Fruit fly (Drosophila melanogaster) whole organism, wandering third instar larva: ENCODE results near the gene CG34462.

Experiments used
- Abd-B ChIP-seq: fragments of >200 bp; optimal IDR thresholded peaks from 2 replicates; lab custom pipeline; 2017; ENCODE audit warnings: missing biosample characterization, missing genetic modification characterization
- CG32264 ChIP-seq: fragments of 200-800 bp; sonication (Bioruptor generic); optimal IDR thresholded peaks from 2 replicates; lab custom pipeline; 2016; ENCODE audit warnings: missing biosample characterization, missing genetic modification characterization
- CG9705 ChIP-seq: fragments of 200-800 bp; sonication (Bioruptor generic); optimal IDR thresholded peaks from 2 replicates; lab custom pipeline; 2018; ENCODE audit warnings: missing biosample characterization, mild to moderate bottlenecking, missing genetic modification characterization
- CrebA ChIP-seq: fragments of 200-800 bp; sonication (Bioruptor generic); optimal IDR thresholded peaks from 2 replicates; lab custom pipeline; 2016; ENCODE audit warnings: missing biosample characterization, mild to moderate bottlenecking, missing genetic modification characterization, borderline replicate concordance
- Dfd ChIP-seq: fragments of >200 bp; optimal IDR thresholded peaks from 2 replicates; lab custom pipeline; 2017; ENCODE audit warnings: missing biosample characterization, missing genetic modification characterization
- GATAd ChIP-seq: sonication (Bioruptor generic); optimal IDR thresholded peaks from 2 replicates; lab custom pipeline; 2016; ENCODE audit warnings: missing biosample characterization, missing genetic modification characterization
- HLH106 ChIP-seq: fragments of 200-800 bp; optimal IDR thresholded peaks from 3 replicates; lab custom pipeline; 2019; ENCODE audit warnings: missing biosample characterization, mild to moderate bottlenecking, missing genetic modification characterization, moderate library complexity
- Hnf4 ChIP-seq: fragments of 200-800 bp; sonication (Bioruptor generic); optimal IDR thresholded peaks from 2 replicates; lab custom pipeline; 2016; ENCODE audit warnings: missing biosample characterization, mild to moderate bottlenecking, missing genetic modification characterization
- Hr78 ChIP-seq: fragments of >200 bp; optimal IDR thresholded peaks from 2 replicates; lab custom pipeline; 2017; ENCODE audit warnings: missing biosample characterization, missing genetic modification characterization
- Jra ChIP-seq: sonication (Bioruptor generic); optimal IDR thresholded peaks from 2 replicates; lab custom pipeline; 2016; ENCODE audit warnings: missing biosample characterization, missing genetic modification characterization
- Mio ChIP-seq: sonication (Bioruptor generic); optimal IDR thresholded peaks from 2 replicates; lab custom pipeline; 2016; ENCODE audit warnings: missing biosample characterization, missing genetic modification characterization
- Myc ChIP-seq: fragments of >200 bp; optimal IDR thresholded peaks from 2 replicates; lab custom pipeline; 2017
- N ChIP-seq: fragments of >200 bp; optimal IDR thresholded peaks from 2 replicates; lab custom pipeline; 2018; ENCODE audit warnings: missing biosample characterization, missing external identifiers, missing genetic modification characterization
- OdsH ChIP-seq: fragments of 200-800 bp; sonication (Bioruptor generic); optimal IDR thresholded peaks from 2 replicates; lab custom pipeline; 2016; ENCODE audit warnings: missing biosample characterization, mild to moderate bottlenecking, missing genetic modification characterization
- Rel ChIP-seq, 2 experiments: fragments of 200-800 bp; sonication (Bioruptor generic) in 1 of 2; optimal IDR thresholded peaks; 2 replicates in 1 of 2; 3 replicates in 1 of 2; lab custom pipeline; 2016 to 2019; ENCODE audit warnings: mild to moderate bottlenecking in 2 of 2, missing biosample characterization in 2 of 2, missing genetic modification characterization in 2 of 2, moderate library complexity in 1 of 2
- Sp1 ChIP-seq: fragments of 200-800 bp; sonication (Bioruptor generic); optimal IDR thresholded peaks from 3 replicates; lab custom pipeline; 2019; ENCODE audit warnings: missing biosample characterization, mild to moderate bottlenecking, missing genetic modification characterization, moderate library complexity
- Vsx2 ChIP-seq: fragments of 200-300, 225-300 bp; sonication (Bioruptor generic); optimal IDR thresholded peaks from 2 replicates; lab custom pipeline; 2018; ENCODE audit warnings: missing biosample characterization, missing genetic modification characterization; ENCODE audit not compliant: partially characterized antibody
- br ChIP-seq: fragments of 200-800 bp; sonication (Bioruptor generic); optimal IDR thresholded peaks from 2 replicates; lab custom pipeline; 2016; ENCODE audit warnings: missing biosample characterization, missing genetic modification characterization
- brk ChIP-seq: fragments of 200-800 bp; sonication (Bioruptor generic); optimal IDR thresholded peaks from 2 replicates; lab custom pipeline; 2016; ENCODE audit warnings: missing biosample characterization, mild to moderate bottlenecking, missing genetic modification characterization
- dl ChIP-seq, 2 experiments: fragments of 175-275, 200-275 bp in 1 of 2; fragments of 200-275 bp in 1 of 2; sonication (Bioruptor generic); optimal IDR thresholded peaks; lab custom pipeline; 2018; ENCODE audit warnings: mild to moderate bottlenecking in 2 of 2, missing biosample characterization in 2 of 2, missing genetic modification characterization in 2 of 2, moderate library complexity in 2 of 2; ENCODE audit not compliant: partially characterized antibody in 2 of 2, insufficient read depth in 1 of 2
- dmrt93B ChIP-seq: fragments of 200-800 bp; sonication (Bioruptor generic); optimal IDR thresholded peaks from 2 replicates; lab custom pipeline; 2018; ENCODE audit warnings: missing biosample characterization, mild to moderate bottlenecking, missing genetic modification characterization
- dsf ChIP-seq: sonication (Bioruptor generic); optimal IDR thresholded peaks from 2 replicates; lab custom pipeline; 2016; ENCODE audit warnings: missing biosample characterization, missing genetic modification characterization, borderline replicate concordance
- ey ChIP-seq: fragments of 200-800 bp; sonication (Bioruptor generic); optimal IDR thresholded peaks from 2 replicates; lab custom pipeline; 2016; ENCODE audit warnings: missing biosample characterization, missing genetic modification characterization
- foxo ChIP-seq, 2 experiments: fragments of 200-800 bp; sonication (Bioruptor generic); optimal IDR thresholded peaks; 2 replicates in 1 of 2; 3 replicates in 1 of 2; lab custom pipeline; 2016 to 2017; ENCODE audit warnings: missing biosample characterization in 2 of 2, missing genetic modification characterization in 2 of 2
- fru ChIP-seq: fragments of 200-800 bp; sonication (Bioruptor generic); optimal IDR thresholded peaks from 3 replicates; lab custom pipeline; 2016; ENCODE audit warnings: missing biosample characterization, mild to moderate bottlenecking, missing genetic modification characterization
- h ChIP-seq: fragments of 200-800 bp; sonication (Bioruptor generic); optimal IDR thresholded peaks from 3 replicates; lab custom pipeline; 2016; ENCODE audit warnings: missing biosample characterization, mild to moderate bottlenecking, missing genetic modification characterization
- jim ChIP-seq: fragments of 175-275, 200-325 bp; sonication (Bioruptor generic); optimal IDR thresholded peaks from 2 replicates; lab custom pipeline; 2016; ENCODE audit warnings: missing biosample characterization, mild to moderate bottlenecking, missing genetic modification characterization
- pan ChIP-seq: fragments of >200 bp; optimal IDR thresholded peaks from 2 replicates; lab custom pipeline; 2017
- psq ChIP-seq: fragments of 200-800 bp; sonication (Bioruptor generic); optimal IDR thresholded peaks from 3 replicates; lab custom pipeline; 2017; ENCODE audit warnings: missing biosample characterization, mild to moderate bottlenecking, missing genetic modification characterization, moderate library complexity
- rgr ChIP-seq: fragments of 200-800 bp; sonication (Bioruptor generic); optimal IDR thresholded peaks from 3 replicates; lab custom pipeline; 2016; ENCODE audit warnings: missing biosample characterization, mild to moderate bottlenecking, missing genetic modification characterization
- sage ChIP-seq: fragments of 200-800 bp; sonication (Bioruptor generic); optimal IDR thresholded peaks from 2 replicates; lab custom pipeline; 2016; ENCODE audit warnings: missing biosample characterization, mild to moderate bottlenecking, missing genetic modification characterization
- sv ChIP-seq: fragments of 200-800 bp; sonication (Bioruptor generic); optimal IDR thresholded peaks from 3 replicates; lab custom pipeline; 2016; ENCODE audit warnings: missing biosample characterization, missing genetic modification characterization
- tai ChIP-seq: sonication (Bioruptor generic); optimal IDR thresholded peaks from 2 replicates; lab custom pipeline; 2016; ENCODE audit warnings: missing biosample characterization, missing genetic modification characterization
- usp ChIP-seq: fragments of >200 bp; optimal IDR thresholded peaks from 2 replicates; lab custom pipeline; 2017; ENCODE audit warnings: missing biosample characterization, missing genetic modification characterization
- woc ChIP-seq: sonication (Bioruptor generic); optimal IDR thresholded peaks from 2 replicates; lab custom pipeline; 2016; ENCODE audit warnings: missing biosample characterization, mild to moderate bottlenecking, missing genetic modification characterization

Gene CG34462

DNA sequence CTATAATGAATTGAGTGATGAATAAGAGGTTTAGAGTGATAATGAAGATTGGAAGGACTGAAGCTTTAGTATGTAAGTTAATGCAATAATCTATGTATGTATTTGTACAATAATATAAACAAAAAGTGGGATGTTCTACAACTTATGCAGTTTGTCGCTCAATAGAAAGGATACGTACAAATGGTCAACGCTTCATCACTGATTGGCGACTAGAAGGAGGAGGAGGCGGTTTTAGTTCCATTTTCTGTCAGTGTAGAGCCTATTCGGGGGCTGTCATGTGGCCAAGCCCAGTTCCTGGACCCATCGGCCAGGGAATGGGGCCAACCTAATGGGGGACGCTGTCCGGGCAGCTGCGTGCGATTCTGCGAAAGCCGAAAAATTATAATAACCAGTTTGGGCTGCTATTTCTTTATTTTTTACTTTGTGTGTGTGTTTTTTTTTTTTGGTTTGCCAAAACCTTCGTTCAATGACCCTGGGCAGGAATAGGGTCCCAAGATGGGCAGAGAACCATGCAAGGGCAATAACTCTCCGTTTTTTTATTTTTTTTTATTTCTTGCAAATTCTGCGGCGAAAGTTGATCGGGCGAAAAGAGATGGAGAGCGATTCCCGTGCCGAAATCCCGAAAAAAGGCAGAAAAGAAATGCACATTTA, 40.4 kb downstream of the CG34462 start (continued):
- TF ChIP-seq Mio (GFP tag; lab: Kevin White, UChicago) = no peak
- no peak for TF ChIP-seq dsf (GFP tag; lab: Kevin White, UChicago)
- TF ChIP-seq sv (GFP tag; lab: Kevin White, UChicago) = no peak
- peak; percentile 32 for TF ChIP-seq psq (GFP tag; lab: Kevin White, UChicago)
- no peak for TF ChIP-seq N (GFP tag; lab: Kevin White, UChicago)
- no peak for TF ChIP-seq CG9705 (GFP tag; lab: Kevin White, UChicago)
- peak; percentile 77 for TF ChIP-seq fru (GFP tag; lab: Kevin White, UChicago)
- TF ChIP-seq, all 38 proteins: peak for 15

DNA sequence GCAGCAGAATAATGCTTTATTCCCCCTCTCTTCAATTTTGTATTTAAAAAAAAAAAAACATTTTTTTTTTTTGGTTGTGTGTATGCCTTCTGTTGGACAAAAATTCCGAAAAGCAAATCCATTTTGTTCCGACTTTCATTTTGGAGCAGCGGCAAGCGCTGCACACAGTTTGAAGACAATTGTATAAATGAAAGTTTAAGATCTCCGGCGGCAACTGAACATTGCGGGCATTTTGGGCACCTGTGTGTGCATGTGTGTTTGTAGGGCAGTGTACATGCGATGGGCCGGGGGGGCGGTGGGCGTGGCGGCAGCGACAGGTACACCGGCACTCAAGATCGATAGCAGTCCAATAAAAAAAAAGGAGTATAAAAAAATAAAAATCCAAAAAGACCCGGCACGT, 41.1 kb downstream of the CG34462 start:
- TF ChIP-seq HLH106 (tag; lab: Kevin White, UChicago) = no peak
- no peak for TF ChIP-seq ey
- TF ChIP-seq Sp1 (GFP tag; lab: Kevin White, UChicago) = peak; percentile 7

dm6 chr3L:8370922-8371321, 42.5 kb downstream of the CG34462 start:
- peak; percentile 45 for TF ChIP-seq OdsH (GFP tag; lab: Kevin White, UChicago)
- TF ChIP-seq Sp1 (GFP tag; lab: Kevin White, UChicago) = peak; percentile 78
- peak; percentile 59 for TF ChIP-seq rgr (GFP tag; lab: Kevin White, UChicago)
- no peak for TF ChIP-seq Dfd (GFP tag; lab: Kevin White, UChicago)
- TF ChIP-seq pan (lab: Kevin White, UChicago) = no peak
- peak; percentile 77 for TF ChIP-seq HLH106 (tag; lab: Kevin White, UChicago)
- TF ChIP-seq sv (GFP tag; lab: Kevin White, UChicago) = no peak
- no peak for TF ChIP-seq Myc (lab: Kevin White, UChicago)
- TF ChIP-seq Vsx2 (GFP tag; lab: Kevin White, UChicago) = no peak
- no peak for TF ChIP-seq jim (GFP tag; lab: Kevin White, UChicago)
- peak; percentile 51 for TF ChIP-seq psq (GFP tag; lab: Kevin White, UChicago)
- peak in 1 of 2 experiments; percentile 53 for TF ChIP-seq foxo (GFP tag; optimal IDR thresholded peaks at IDR 0.05; lab: Kevin White, UChicago)
- TF ChIP-seq CrebA (GFP tag; lab: Kevin White, UChicago) = peak; percentile 20
- peak; percentile 49 for TF ChIP-seq br (GFP tag; lab: Kevin White, UChicago)
- peak; percentile 73 for TF ChIP-seq h
- no peak for TF ChIP-seq GATAd (GFP tag; lab: Kevin White, UChicago)
- TF ChIP-seq fru (GFP tag; lab: Kevin White, UChicago) = peak; percentile 54
- peak; percentile 52 for TF ChIP-seq CG9705 (GFP tag; lab: Kevin White, UChicago)
- TF ChIP-seq CG32264 (GFP tag; lab: Kevin White, UChicago) = peak; percentile 44
- peak; percentile 46 for TF ChIP-seq sage (GFP tag; lab: Kevin White, UChicago)
- TF ChIP-seq dmrt93B = peak; percentile 23
- TF ChIP-seq N (GFP tag; lab: Kevin White, UChicago) = no peak
- no peak for TF ChIP-seq Hr78
- TF ChIP-seq Jra = no peak
- TF ChIP-seq Hnf4 (GFP tag; lab: Kevin White, UChicago) = peak; percentile 5
- no peak for TF ChIP-seq Mio (GFP tag; lab: Kevin White, UChicago)
- peak; percentile 53 for TF ChIP-seq woc (GFP tag; lab: Kevin White, UChicago)
- TF ChIP-seq Abd-B (GFP tag; lab: Kevin White, UChicago) = no peak
- TF ChIP-seq tai = no peak
- peak; percentile 50 for TF ChIP-seq ey
- no peak for TF ChIP-seq Rel (GFP tag; optimal IDR thresholded peaks at IDR 0.05; lab: Kevin White, UChicago)
- TF ChIP-seq Rel (tag; optimal IDR thresholded peaks at IDR 0.05; lab: Kevin White, UChicago) = peak; percentile 37

dm6 chr3L:8371538-8371937, 43.2 kb downstream of the CG34462 start:
- TF ChIP-seq Jra (no peak), Myc (lab: Kevin White, UChicago) (no peak), woc (GFP tag; lab: Kevin White, UChicago) (no peak), CG32264 (GFP tag; lab: Kevin White, UChicago) (no peak), brk (GFP tag; lab: Kevin White, UChicago) (no peak), usp (GFP tag; lab: Kevin White, UChicago) (no peak), sv (GFP tag; lab: Kevin White, UChicago) (no peak), pan (lab: Kevin White, UChicago) (no peak), Abd-B (GFP tag; lab: Kevin White, UChicago) (no peak), foxo (GFP tag; optimal IDR thresholded peaks at IDR 0.05; lab: Kevin White, UChicago) (no peak), dl (GFP tag; optimal IDR thresholded peaks at IDR 0.05; lab: Kevin White, UChicago; ENCODE audit: insufficient read depth in 1 of 2, partially characterized antibody in 2 of 2) (no peak), psq (GFP tag; lab: Kevin White, UChicago) (no peak), Mio (GFP tag; lab: Kevin White, UChicago) (no peak), dsf (GFP tag; lab: Kevin White, UChicago) (no peak), HLH106 (tag; lab: Kevin White, UChicago) (no peak), Dfd (GFP tag; lab: Kevin White, UChicago) (no peak)
